Fruit fly (Drosophila melanogaster) whole organism, embryonic: ENCODE results near the gene CG16972.

Experiments used
- B-H2 ChIP-seq: fragments of 200-800 bp; sonication (Bioruptor generic); optimal IDR thresholded peaks from 2 replicates; lab custom pipeline; 2018; ENCODE audit warnings: missing biosample characterization, mild to moderate bottlenecking, missing genetic modification characterization
- Bgb ChIP-seq: fragments of 200-800 bp; sonication (Bioruptor generic); IDR thresholded peaks from 2 replicates; pipeline ENCODE4 v1.3.6; 2022; ENCODE audit warnings: missing biosample characterization, missing genetic modification characterization; ENCODE audit not compliant: partially characterized antibody
- CG10274 ChIP-seq: fragments of 200-800 bp; sonication (Bioruptor generic); optimal IDR thresholded peaks from 3 replicates; lab custom pipeline; 2017; ENCODE audit warnings: missing biosample characterization, mild to moderate bottlenecking, missing genetic modification characterization
- CG10565 ChIP-seq: fragments of 200-800 bp; sonication (Bioruptor generic); optimal IDR thresholded peaks from 3 replicates; lab custom pipeline; 2016; ENCODE audit warnings: missing biosample characterization, mild to moderate bottlenecking, missing genetic modification characterization
- CG10979 ChIP-seq: fragments of 200-800 bp; sonication (Bioruptor generic); optimal IDR thresholded peaks from 2 replicates; lab custom pipeline; 2018; ENCODE audit warnings: missing biosample characterization, mild to moderate bottlenecking, missing genetic modification characterization, moderate library complexity
- CG11085 ChIP-seq: fragments of 200-800 bp; sonication (Bioruptor generic); IDR thresholded peaks from 2 replicates; pipeline ENCODE4 v1.3.6; 2022; ENCODE audit warnings: missing biosample characterization, missing genetic modification characterization
- CG11456 ChIP-seq: fragments of 200-800 bp; sonication (Bioruptor generic); IDR thresholded peaks from 3 replicates; pipeline ENCODE4 v1.3.6; 2022; ENCODE audit warnings: missing biosample characterization, missing genetic modification characterization
- CG12391 ChIP-seq: fragments of 200-800 bp; sonication (Bioruptor generic); optimal IDR thresholded peaks from 3 replicates; lab custom pipeline; 2018; ENCODE audit warnings: missing biosample characterization, mild to moderate bottlenecking, missing genetic modification characterization, moderate library complexity
- CG12744 ChIP-seq: fragments of 200-800 bp; sonication (Bioruptor generic); optimal IDR thresholded peaks from 2 replicates; lab custom pipeline; 2016; ENCODE audit warnings: missing biosample characterization, missing genetic modification characterization
- CG13296 ChIP-seq: fragments of 200-800 bp; sonication (Bioruptor generic); optimal IDR thresholded peaks from 3 replicates; lab custom pipeline; 2018; ENCODE audit warnings: missing biosample characterization, mild to moderate bottlenecking, missing genetic modification characterization
- CG13624 ChIP-seq: fragments of 200-800 bp; sonication (Bioruptor generic); optimal IDR thresholded peaks from 2 replicates; lab custom pipeline; 2016; ENCODE audit warnings: missing biosample characterization, missing genetic modification characterization
- CG15011 ChIP-seq: fragments of 200-800 bp; sonication (Bioruptor generic); optimal IDR thresholded peaks from 3 replicates; lab custom pipeline; 2018; ENCODE audit warnings: missing biosample characterization, mild to moderate bottlenecking, missing genetic modification characterization
- CG15514 ChIP-seq: fragments of 200-800 bp; sonication (Bioruptor generic); optimal IDR thresholded peaks from 3 replicates; lab custom pipeline; 2017; ENCODE audit warnings: missing biosample characterization, missing genetic modification characterization, mild to moderate bottlenecking, moderate library complexity, missing genetic modification reagents
- CG1602 ChIP-seq: fragments of 200-800 bp; sonication (Bioruptor generic); optimal IDR thresholded peaks from 3 replicates; lab custom pipeline; 2016; ENCODE audit warnings: missing biosample characterization, missing genetic modification characterization
- CG1603 ChIP-seq: fragments of 200-800 bp; sonication (Bioruptor generic); optimal IDR thresholded peaks from 2 replicates; lab custom pipeline; 2019; ENCODE audit warnings: missing biosample characterization, mild to moderate bottlenecking, missing genetic modification characterization, moderate library complexity
- CG17359 ChIP-seq: fragments of 200-800 bp; sonication (Bioruptor generic); optimal IDR thresholded peaks from 3 replicates; lab custom pipeline; 2018; ENCODE audit warnings: missing biosample characterization, mild to moderate bottlenecking, missing genetic modification characterization, moderate library complexity
- CG17829 ChIP-seq: fragments of 200-800 bp; optimal IDR thresholded peaks from 2 replicates; lab custom pipeline; 2019; ENCODE audit warnings: missing biosample characterization, mild to moderate bottlenecking, missing genetic modification characterization, moderate library complexity
- CG2120 ChIP-seq: fragments of 200-800 bp; sonication (Bioruptor generic); optimal IDR thresholded peaks from 3 replicates; lab custom pipeline; 2016; ENCODE audit warnings: missing biosample characterization, missing genetic modification characterization
- CG30403 ChIP-seq: fragments of 200-800 bp; sonication (Bioruptor generic); optimal IDR thresholded peaks from 3 replicates; lab custom pipeline; 2016; ENCODE audit warnings: missing biosample characterization, missing genetic modification characterization
- CG3281 ChIP-seq: fragments of 200-800 bp; sonication (Bioruptor generic); optimal IDR thresholded peaks from 3 replicates; lab custom pipeline; 2017; ENCODE audit warnings: missing biosample characterization, mild to moderate bottlenecking, missing genetic modification characterization
- CG34422 ChIP-seq: fragments of 200-800 bp; sonication (Bioruptor generic); IDR thresholded peaks from 3 replicates; pipeline ENCODE4 v1.3.6; 2022; ENCODE audit warnings: missing biosample characterization, missing genetic modification characterization
- CG4328 ChIP-seq: fragments of 200-800 bp; sonication (Bioruptor generic); optimal IDR thresholded peaks from 3 replicates; lab custom pipeline; 2017; ENCODE audit warnings: missing biosample characterization, missing genetic modification reagents, missing genetic modification characterization
- CG4360 ChIP-seq: fragments of 200-800 bp; sonication (Bioruptor generic); IDR thresholded peaks from 2 replicates; pipeline ENCODE4 v1.3.6; 2022; ENCODE audit warnings: missing biosample characterization, missing genetic modification characterization
- CG7556 ChIP-seq: fragments of 200-800 bp; sonication (Bioruptor generic); optimal IDR thresholded peaks from 2 replicates; lab custom pipeline; 2017; ENCODE audit warnings: missing biosample characterization, mild to moderate bottlenecking, missing genetic modification characterization
- Dek ChIP-seq: fragments of 200-800 bp; sonication (Bioruptor generic); optimal IDR thresholded peaks from 3 replicates; lab custom pipeline; 2019; ENCODE audit warnings: missing biosample characterization, mild to moderate bottlenecking, missing genetic modification characterization, moderate library complexity
- Dll ChIP-seq: fragments of 200-800 bp; sonication (Bioruptor generic); IDR thresholded peaks from 4 replicates; pipeline ENCODE4 v1.3.6; 2022; ENCODE audit warnings: missing biosample characterization, missing genetic modification characterization; ENCODE audit not compliant: partially characterized antibody
- ERR ChIP-seq: fragments of 200-800 bp; sonication (Bioruptor generic); optimal IDR thresholded peaks from 2 replicates; lab custom pipeline; 2016; ENCODE audit warnings: missing biosample characterization, missing genetic modification characterization
- Hey ChIP-seq: fragments of 200-800 bp; sonication (Bioruptor generic); optimal IDR thresholded peaks from 3 replicates; lab custom pipeline; 2018; ENCODE audit warnings: missing biosample characterization, mild to moderate bottlenecking, missing genetic modification characterization
- HmgZ ChIP-seq: fragments of 200-800 bp; sonication (Bioruptor generic); optimal IDR thresholded peaks from 2 replicates; lab custom pipeline; 2018; ENCODE audit warnings: missing biosample characterization, mild to moderate bottlenecking, missing genetic modification characterization
- Hmr ChIP-seq: fragments of 200-800 bp; sonication (Bioruptor generic); optimal IDR thresholded peaks from 3 replicates; lab custom pipeline; 2017; ENCODE audit warnings: mild to moderate bottlenecking, missing biosample characterization, missing genetic modification reagents, missing genetic modification characterization
- NC2β ChIP-seq: fragments of 200-800 bp; sonication (Bioruptor generic); optimal IDR thresholded peaks from 2 replicates; lab custom pipeline; 2016; ENCODE audit warnings: missing biosample characterization, missing genetic modification characterization
- Trl ChIP-seq, 3 experiments: fragments of >200 bp in 2 of 3; fragments of 200-800 bp in 1 of 3; sonication (Bioruptor generic) in 1 of 3; optimal IDR thresholded peaks; 2 replicates in 1 of 3; 3 replicates in 2 of 3; lab custom pipeline; 2016 to 2017; ENCODE audit warnings: missing biosample characterization in 1 of 3, missing genetic modification characterization in 1 of 3
- YL-1 ChIP-seq: fragments of 200-800 bp; sonication (Bioruptor generic); optimal IDR thresholded peaks from 3 replicates; lab custom pipeline; 2017; ENCODE audit warnings: missing biosample characterization, mild to moderate bottlenecking, missing genetic modification characterization
- ab ChIP-seq: fragments of 200-800 bp; sonication (Bioruptor generic); optimal IDR thresholded peaks from 2 replicates; lab custom pipeline; 2016; ENCODE audit warnings: missing biosample characterization, missing genetic modification characterization
- ara ChIP-seq: fragments of 200-800 bp; sonication (Bioruptor generic); IDR thresholded peaks from 2 replicates; pipeline ENCODE4 v1.3.6; 2022; ENCODE audit warnings: missing biosample characterization, missing genetic modification characterization
- ems ChIP-seq: fragments of 200-800 bp; sonication (Bioruptor generic); optimal IDR thresholded peaks from 3 replicates; lab custom pipeline; 2016; ENCODE audit warnings: missing biosample characterization, missing genetic modification characterization
- eve ChIP-seq, 2 experiments: fragments of >200 bp; optimal IDR thresholded peaks; 2 replicates each; lab custom pipeline; 2017; ENCODE audit warnings: missing biosample characterization in 2 of 2, missing genetic modification characterization in 2 of 2
- fu2 ChIP-seq: fragments of 200-800 bp; sonication (Bioruptor generic); optimal IDR thresholded peaks from 2 replicates; lab custom pipeline; 2016; ENCODE audit warnings: missing biosample characterization, missing genetic modification characterization
- h ChIP-seq: fragments of >200 bp; optimal IDR thresholded peaks from 2 replicates; lab custom pipeline; 2017
- lola ChIP-seq, 3 experiments: fragments of >200 bp in 2 of 3; fragments of 200-800 bp in 1 of 3; sonication (Bioruptor generic) in 1 of 3; optimal IDR thresholded peaks; 2 replicates each; lab custom pipeline; 2017 to 2019; ENCODE audit warnings: missing biosample characterization in 3 of 3, missing genetic modification characterization in 3 of 3, mild to moderate bottlenecking in 1 of 3, moderate library complexity in 1 of 3
- mld ChIP-seq: fragments of 200-800 bp; sonication (Bioruptor generic); IDR thresholded peaks from 3 replicates; pipeline ENCODE4 v1.3.6; 2022; ENCODE audit warnings: missing biosample characterization, missing genetic modification characterization; ENCODE audit not compliant: partially characterized antibody
- nerfin-2 ChIP-seq: fragments of 200-800 bp; sonication (Bioruptor generic); IDR thresholded peaks from 2 replicates; pipeline ENCODE4 v1.3.6; 2022; ENCODE audit warnings: missing biosample characterization, missing genetic modification characterization; ENCODE audit not compliant: partially characterized antibody
- nmo ChIP-seq: fragments of 200-800 bp; sonication (Bioruptor generic); optimal IDR thresholded peaks from 2 replicates; lab custom pipeline; 2018; ENCODE audit warnings: missing biosample characterization, mild to moderate bottlenecking, missing genetic modification characterization, moderate library complexity
- sd ChIP-seq: fragments of 200-800 bp; sonication (Bioruptor generic); optimal IDR thresholded peaks from 3 replicates; lab custom pipeline; 2018; ENCODE audit warnings: missing biosample characterization, mild to moderate bottlenecking, missing genetic modification characterization, moderate library complexity
- sna ChIP-seq: fragments of 200-800 bp; sonication (Bioruptor generic); IDR thresholded peaks from 2 replicates; pipeline ENCODE4 v1.3.6; 2022; ENCODE audit warnings: missing biosample characterization, missing genetic modification characterization; ENCODE audit not compliant: partially characterized antibody
- unpg ChIP-seq: fragments of 200-800 bp; sonication (Bioruptor generic); optimal IDR thresholded peaks from 3 replicates; lab custom pipeline; 2018; ENCODE audit warnings: missing biosample characterization, mild to moderate bottlenecking, missing genetic modification characterization, moderate library complexity
- vvl ChIP-seq: fragments of 200-800 bp; sonication (Bioruptor generic); IDR thresholded peaks from 2 replicates; pipeline ENCODE4 v1.3.6; 2022; ENCODE audit warnings: missing biosample characterization, missing genetic modification characterization
- zf30C ChIP-seq: fragments of 200-800 bp; sonication (Bioruptor generic); optimal IDR thresholded peaks from 3 replicates; lab custom pipeline; 2018; ENCODE audit warnings: missing biosample characterization, mild to moderate bottlenecking, missing genetic modification characterization

Gene CG16972

dm6 chr2L:13219281-13220092 is 16.4 kb upstream of the CG16972 start, which contains the start of the genes CG9426 and mRF1 (continued):
- TF ChIP-seq CG17359 (tag; lab: Kevin White, UChicago) (peak; percentile 20), Trl (optimal IDR thresholded peaks at IDR 0.05; lab: Kevin White, UChicago) (no peak), Trl (GFP tag; optimal IDR thresholded peaks at IDR 0.05; lab: Kevin White, UChicago) (peak; percentile 10), h (lab: Kevin White, UChicago) (no peak), sna (GFP tag; lab: Robert Waterston, UW) (peak; percentile 95), CG10274 (GFP tag; lab: Kevin White, UChicago) (no peak), CG13624 (GFP tag; lab: Kevin White, UChicago) (peak; percentile 40), nmo (GFP tag; lab: Kevin White, UChicago) (peak; percentile 50), CG3281 (GFP tag; lab: Kevin White, UChicago) (peak; percentile 13), ERR (GFP tag; lab: Kevin White, UChicago) (peak; percentile 27), CG1602 (GFP tag; lab: Kevin White, UChicago) (no peak), vvl (GFP tag; lab: Robert Waterston, UW) (peak; percentile 63), eve (GFP tag; optimal IDR thresholded peaks at IDR 0.05; lab: Kevin White, UChicago) (no peak), Dek (no peak), Dll (peak; percentile 94), Hey (no peak), CG12744 (GFP tag; lab: Kevin White, UChicago) (peak; percentile 14), CG17829 (peak; percentile 61), CG10565 (no peak), CG15011 (no peak), mld (GFP tag; lab: Robert Waterston, UW) (peak; percentile 95), zf30C (GFP tag; lab: Kevin White, UChicago) (no peak), CG10979 (peak; percentile 13), CG11456 (GFP tag; lab: Robert Waterston, UW) (no peak), CG11085 (GFP tag; lab: Robert Waterston, UW) (no peak), CG2120 (GFP tag; lab: Kevin White, UChicago) (peak; percentile 36), CG7556 (GFP tag; lab: Kevin White, UChicago) (no peak), lola (GFP tag; optimal IDR thresholded peaks at IDR 0.05; lab: Kevin White, UChicago) (no peak), HmgZ (tag; lab: Kevin White, UChicago) (peak; percentile 37), CG15514 (GFP tag; lab: Kevin White, UChicago) (peak; percentile 94), Bgb (peak; percentile 97), ems (GFP tag; lab: Kevin White, UChicago) (peak; percentile 30), CG4360 (GFP tag; lab: Robert Waterston, UW) (peak; percentile 97), YL-1 (GFP tag; lab: Kevin White, UChicago) (peak; percentile 93), ara (GFP tag; lab: Robert Waterston, UW) (no peak), nerfin-2 (peak; percentile 98), CG34422 (GFP tag; lab: Robert Waterston, UW) (peak; percentile 65; the same call in 1 of the 3 replicates), ab (GFP tag; lab: Kevin White, UChicago) (no peak), CG12391 (tag; lab: Kevin White, UChicago) (peak; percentile 50), fu2 (GFP tag; lab: Kevin White, UChicago) (peak; percentile 14), NC2β (GFP tag; lab: Kevin White, UChicago) (peak; percentile 1), sd (tag; lab: Kevin White, UChicago) (peak; percentile 37), CG13296 (GFP tag; lab: Kevin White, UChicago) (peak; percentile 6), B-H2 (GFP tag; lab: Kevin White, UChicago) (peak; percentile 12), CG30403 (GFP tag; lab: Kevin White, UChicago) (peak; percentile 12), CG4328 (GFP tag; lab: Kevin White, UChicago) (no peak), Hmr (GFP tag; lab: Kevin White, UChicago) (peak; percentile 3), unpg (GFP tag; lab: Kevin White, UChicago) (peak; percentile 40), CG1603 (tag; lab: Kevin White, UChicago) (peak; percentile 54)
